Fruit fly (Drosophila melanogaster): ENCODE measurements around the gene CG6712.

The CG6712 gene

DNA sequence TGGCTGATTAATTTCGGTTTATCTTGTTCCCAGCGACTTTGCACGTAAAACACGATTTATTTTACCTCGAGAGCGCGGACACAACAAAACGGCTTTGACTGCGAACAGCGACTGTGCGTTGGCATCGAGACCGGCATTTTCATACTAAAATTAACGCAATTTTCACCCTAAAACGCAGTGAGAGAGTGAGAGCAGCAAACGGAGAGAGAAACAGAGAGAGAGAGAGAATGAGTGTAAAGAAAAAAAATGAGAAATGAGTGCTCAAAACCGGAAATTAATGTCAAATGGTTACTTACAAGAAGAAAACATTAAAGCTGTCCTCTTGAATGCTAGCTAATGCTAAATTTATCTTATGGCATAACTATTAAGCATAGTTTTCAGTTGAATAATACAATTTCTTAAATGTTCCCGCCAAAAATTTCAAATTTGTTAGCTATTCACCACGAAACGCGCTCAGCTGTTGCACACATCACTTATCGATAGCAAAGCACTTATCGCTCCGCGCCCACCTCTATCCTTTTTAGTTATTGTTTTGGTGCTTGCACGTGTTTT lies 40.4 kb downstream of the CG6712 start, which contains the start of the genes JhI-21, RpL7-like and CG34164 (continued):
- TF ChIP-seq CG18476 (GFP tag; optimal IDR thresholded peaks at IDR 0.05): no peak
- TF ChIP-seq CG31365 (tag; optimal IDR thresholded peaks at IDR 0.05): no peak
- TF ChIP-seq CG9797 (GFP tag; optimal IDR thresholded peaks at IDR 0.05): peak; percentile 9
- no peak for TF ChIP-seq CG7928 (GFP tag; optimal IDR thresholded peaks at IDR 0.05)
- TF ChIP-seq HLHmδ (GFP tag; optimal IDR thresholded peaks at IDR 0.05): peak; percentile 12
- no peak for TF ChIP-seq Mrtf (GFP tag; IDR thresholded peaks at IDR 0.05)
- TF ChIP-seq Drgx (GFP tag; IDR thresholded peaks at IDR 0.05): 0 out of 2 replicates have a peak, but pooled peaks have one; percentile 18
- TF ChIP-seq CG30403 (GFP tag; optimal IDR thresholded peaks at IDR 0.05): no peak
- no peak for TF ChIP-seq Nf-YA (GFP tag; IDR thresholded peaks at IDR 0.05)
- TF ChIP-seq CG18262 (tag; optimal IDR thresholded peaks at IDR 0.05): peak; percentile 21
- TF ChIP-seq pfk (GFP tag; optimal IDR thresholded peaks at IDR 0.05): no peak
- no peak for TF ChIP-seq cg (GFP tag; optimal IDR thresholded peaks at IDR 0.05)
- no peak for TF ChIP-seq CG4707 (GFP tag; optimal IDR thresholded peaks at IDR 0.05)
- peak; percentile 78; the same call in 2 of the 3 replicates for TF ChIP-seq CG34422 (GFP tag; IDR thresholded peaks at IDR 0.05)
- no peak for TF ChIP-seq HLH54F (GFP tag; optimal IDR thresholded peaks at IDR 0.05)
- TF ChIP-seq ham (GFP tag; IDR thresholded peaks at IDR 0.05): no peak
- TF ChIP-seq CG10431 (GFP tag; optimal IDR thresholded peaks at IDR 0.05): no peak
- no peak for TF ChIP-seq Dad (GFP tag; optimal IDR thresholded peaks at IDR 0.05)
- no peak for TF ChIP-seq CG12071 (GFP tag; optimal IDR thresholded peaks at IDR 0.05)
- peak; percentile 94 for TF ChIP-seq sqz (GFP tag; optimal IDR thresholded peaks at IDR 0.05)
- TF ChIP-seq vfl (GFP tag; optimal IDR thresholded peaks at IDR 0.05): no peak
- TF ChIP-seq Tbp (GFP tag; optimal IDR thresholded peaks at IDR 0.05): no peak
- TF ChIP-seq ems (GFP tag; optimal IDR thresholded peaks at IDR 0.05): no peak
- no peak for TF ChIP-seq CG16815 (GFP tag; optimal IDR thresholded peaks at IDR 0.05)
- no peak for TF ChIP-seq eve (GFP tag; optimal IDR thresholded peaks at IDR 0.05)
- TF ChIP-seq slp2 (GFP tag; optimal IDR thresholded peaks at IDR 0.05): no peak
- TF ChIP-seq mld (GFP tag; IDR thresholded peaks at IDR 0.05; ENCODE audit: partially characterized antibody): no peak
- TF ChIP-seq CG2712 (tag; optimal IDR thresholded peaks at IDR 0.05): peak; percentile 14
- TF ChIP-seq Camta (GFP tag; optimal IDR thresholded peaks at IDR 0.05): no peak
- no peak for TF ChIP-seq TFAM (GFP tag; optimal IDR thresholded peaks at IDR 0.05)
- TF ChIP-seq sr (GFP tag; IDR thresholded peaks at IDR 0.05): no peak
- no peak for TF ChIP-seq Mad (GFP tag; optimal IDR thresholded peaks at IDR 0.05)
- TF ChIP-seq Med (GFP tag): peak; percentile 71
- TF ChIP-seq jumu (GFP tag; optimal IDR thresholded peaks at IDR 0.05): no peak
- no peak for TF ChIP-seq ci (GFP tag; IDR thresholded peaks at IDR 0.05)
- TF ChIP-seq unc-4 (GFP tag; IDR thresholded peaks at IDR 0.05; ENCODE audit: partially characterized antibody): peak; percentile 73; the same call in 1 of the 2 replicates
- TF ChIP-seq CG12236 (GFP tag; optimal IDR thresholded peaks at IDR 0.05): no peak
- no peak for TF ChIP-seq CG13123 (GFP tag; optimal IDR thresholded peaks at IDR 0.05)
- 0 out of 3 replicates have a peak, but pooled peaks have one; percentile 31 for TF ChIP-seq gce (GFP tag; IDR thresholded peaks at IDR 0.05)
- no peak for TF ChIP-seq al (GFP tag; IDR thresholded peaks at IDR 0.05)
- no peak for TF ChIP-seq zfh2 (GFP tag; optimal IDR thresholded peaks at IDR 0.05)
- TF ChIP-seq CG10366 (GFP tag; IDR thresholded peaks at IDR 0.05): no peak
- peak; percentile 49 for TF ChIP-seq sd (tag; optimal IDR thresholded peaks at IDR 0.05)
- TF ChIP-seq Doc3 (GFP tag; IDR thresholded peaks at IDR 0.05; ENCODE audit: partially characterized antibody): 0 out of 3 replicates have a peak, but pooled peaks have one; percentile 53
- TF ChIP-seq chif (GFP tag; optimal IDR thresholded peaks at IDR 0.05): no peak
- TF ChIP-seq CG6272 (GFP tag; IDR thresholded peaks at IDR 0.05): no peak
- TF ChIP-seq CG32532 (GFP tag; IDR thresholded peaks at IDR 0.05): peak; percentile 65; the same call in 1 of the 2 replicates
- TF ChIP-seq lilli (GFP tag; optimal IDR thresholded peaks at IDR 0.05): no peak
- TF ChIP-seq Dll (GFP tag; IDR thresholded peaks at IDR 0.05; ENCODE audit: partially characterized antibody): peak; percentile 76; the same call in 3 of the 4 replicates
- no peak for TF ChIP-seq D (optimal IDR thresholded peaks at IDR 0.05)
- TF ChIP-seq D (GFP tag; optimal IDR thresholded peaks at IDR 0.05): no peak
- TF ChIP-seq cad (GFP tag; optimal IDR thresholded peaks at IDR 0.05): no peak

Data from whole organism, embryonic.